Worm (Caenorhabditis elegans) whole organism, young adult: Measurements from ENCODE around the gene F27D9.2.
A peak's percentile ranks its signal among the peaks of the same experiment; 100 is the strongest.
"Not testable (repeated sequence)": the region's sequence is repeated elsewhere in the genome, so short reads cannot be mapped to it uniquely, and the experiment has no call there.

Experiments used
- B0336.3 ChIP-seq: fragments of 200-800 bp; sonication (Bioruptor generic); IDR thresholded peaks from 2 replicates; pipeline ENCODE4 v1.3.6; 2022; ENCODE audit warnings: missing genetic modification characterization, missing compliant biosample characterization
- D2030.7 ChIP-seq: fragments of 200-800 bp; sonication (Bioruptor generic); IDR thresholded peaks from 2 replicates; pipeline ENCODE4 v1.3.6; 2022; ENCODE audit warnings: missing genetic modification reagents, missing genetic modification characterization, missing compliant biosample characterization
- F22D6.2 ChIP-seq: sonication (generic microtip); optimal IDR thresholded peaks from 2 replicates; lab custom pipeline; 2016; ENCODE audit warnings: mild to moderate bottlenecking, missing genetic modification characterization, missing compliant biosample characterization
- F37B4.10 ChIP-seq: fragments of 200-800 bp; sonication (Bioruptor generic); IDR thresholded peaks from 2 replicates; pipeline ENCODE4 v1.3.6; 2022; ENCODE audit warnings: missing genetic modification characterization, missing compliant biosample characterization
- F52B5.7 ChIP-seq: sonication (generic microtip); optimal IDR thresholded peaks from 2 replicates; lab custom pipeline; 2016; ENCODE audit warnings: mild to moderate bottlenecking, missing genetic modification characterization, missing compliant biosample characterization
- F55B11.4 ChIP-seq: sonication (generic microtip); optimal IDR thresholded peaks from 2 replicates; lab custom pipeline; 2016; ENCODE audit warnings: missing compliant biosample characterization, missing genetic modification characterization, borderline replicate concordance; ENCODE audit not compliant: insufficient read depth
- K12H6.12 ChIP-seq: fragments of 200-800 bp; sonication (Bioruptor generic); optimal IDR thresholded peaks from 2 replicates; lab custom pipeline; 2018; ENCODE audit warnings: mild to moderate bottlenecking, missing genetic modification characterization, missing compliant biosample characterization
- Y53G8AR.9 ChIP-seq: fragments of 200-800 bp; sonication (Bioruptor generic); conservative IDR thresholded peaks from 2 replicates; pipeline ENCODE4 v1.3.6; 2022; ENCODE audit warnings: missing genetic modification reagents, missing genetic modification characterization, missing compliant biosample characterization
- Y56A3A.18 ChIP-seq: fragments of 200-800 bp; sonication (Bioruptor generic); IDR thresholded peaks from 2 replicates; pipeline ENCODE4 v1.3.6; 2022; ENCODE audit warnings: missing genetic modification reagents, missing genetic modification characterization, missing compliant biosample characterization
- Y67H2A.10 ChIP-seq: fragments of 200-800 bp; sonication (Bioruptor generic); conservative IDR thresholded peaks from 2 replicates; pipeline ENCODE4 v1.3.6; 2022; ENCODE audit warnings: missing genetic modification reagents, missing genetic modification characterization, missing compliant biosample characterization
- Y79H2A.3 ChIP-seq: fragments of 200-800 bp; sonication (Bioruptor generic); conservative IDR thresholded peaks from 2 replicates; pipeline ENCODE4 v1.3.6; 2022; ENCODE audit warnings: missing genetic modification reagents, missing genetic modification characterization, missing compliant biosample characterization
- aptf-3 ChIP-seq: fragments of 200-800 bp; sonication (Bioruptor generic); IDR thresholded peaks from 2 replicates; pipeline ENCODE4 v1.3.6; 2022; ENCODE audit warnings: missing genetic modification characterization, missing compliant biosample characterization
- cebp-1 ChIP-seq, 2 experiments: fragments of 200-800 bp in 1 of 2; sonication (Bioruptor generic) in 1 of 2; sonication (generic microtip) in 1 of 2; IDR thresholded peaks in 1 of 2; optimal IDR thresholded peaks in 1 of 2; 2 replicates each; pipeline versions ENCODE4 v1.3.6 to Lab custom; 2017 to 2022; ENCODE audit warnings: missing compliant biosample characterization in 2 of 2, missing genetic modification characterization in 2 of 2, mild to moderate bottlenecking in 1 of 2, missing genetic modification reagents in 1 of 2, moderate library complexity in 1 of 2
- ceh-27 ChIP-seq: fragments of 200-800 bp; sonication (Bioruptor generic); optimal IDR thresholded peaks from 2 replicates; lab custom pipeline; 2018; ENCODE audit warnings: mild to moderate bottlenecking, missing genetic modification characterization, moderate library complexity, missing compliant biosample characterization
- die-1 ChIP-seq: sonication (generic microtip); optimal IDR thresholded peaks from 2 replicates; lab custom pipeline; 2016; ENCODE audit warnings: missing genotype, mild to moderate bottlenecking, missing genetic modification characterization, missing compliant biosample characterization
- dpff-1 ChIP-seq: sonication (generic microtip); optimal IDR thresholded peaks from 2 replicates; lab custom pipeline; 2017; ENCODE audit warnings: mild to moderate bottlenecking, missing genetic modification characterization, missing compliant biosample characterization
- hsf-1 ChIP-seq: fragments of 200-800 bp; sonication (Bioruptor generic); IDR thresholded peaks from 2 replicates; pipeline ENCODE4 v1.3.6; 2022; ENCODE audit warnings: missing genetic modification reagents, missing genetic modification characterization, missing compliant biosample characterization
- nhr-179 ChIP-seq: sonication (generic microtip); optimal IDR thresholded peaks from 2 replicates; lab custom pipeline; 2016; ENCODE audit warnings: mild to moderate bottlenecking, missing genetic modification characterization, missing compliant biosample characterization
- nhr-80 ChIP-seq: sonication (generic microtip); optimal IDR thresholded peaks from 2 replicates; lab custom pipeline; 2016; ENCODE audit warnings: missing genetic modification characterization, missing compliant biosample characterization
- nhr-90 ChIP-seq: sonication (generic microtip); optimal IDR thresholded peaks from 2 replicates; lab custom pipeline; 2016; ENCODE audit warnings: missing genotype, mild to moderate bottlenecking, missing genetic modification characterization, missing compliant biosample characterization
- rec-8 ChIP-seq, 2 experiments: sonication (generic microtip); optimal IDR thresholded peaks; 2 replicates each; lab custom pipeline; 2016; ENCODE audit warnings: mild to moderate bottlenecking in 2 of 2, missing genetic modification characterization in 2 of 2, missing genetic modification reagents in 2 of 2, missing genotype in 2 of 2, missing biosample characterization in 1 of 2, missing compliant biosample characterization in 1 of 2, moderate library complexity in 1 of 2
- repo-1 ChIP-seq: sonication (generic microtip); optimal IDR thresholded peaks from 2 replicates; lab custom pipeline; 2017; ENCODE audit warnings: mild to moderate bottlenecking, missing genetic modification characterization, missing compliant biosample characterization
- snpc-1.3 ChIP-seq: sonication (generic microtip); optimal IDR thresholded peaks from 2 replicates; lab custom pipeline; 2017; ENCODE audit warnings: missing genetic modification characterization, mild to moderate bottlenecking, missing compliant biosample characterization, antibody characterized with exemption, moderate library complexity, missing genotype, missing genetic modification reagents; ENCODE audit not compliant: insufficient read depth
- snpc-3.4 ChIP-seq: sonication (generic microtip); optimal IDR thresholded peaks from 2 replicates; lab custom pipeline; 2017; ENCODE audit warnings: missing genetic modification characterization, mild to moderate bottlenecking, missing compliant biosample characterization, antibody characterized with exemption, moderate library complexity, missing genotype, missing genetic modification reagents
- snpc-4 ChIP-seq, 5 experiments: fragments of 150-350 bp in 1 of 5; sonication (generic microtip) in 4 of 5; optimal IDR thresholded peaks; 2 replicates each; lab custom pipeline; 2014 to 2018; ENCODE audit warnings: missing genetic modification characterization in 5 of 5, missing biosample characterization in 3 of 5, antibody characterized with exemption in 2 of 5, mild to moderate bottlenecking in 2 of 5, missing compliant biosample characterization in 2 of 5, missing genotype in 2 of 5, moderate library complexity in 2 of 5, missing genetic modification reagents in 1 of 5
- somi-1 ChIP-seq: fragments of 200-800 bp; sonication (Bioruptor generic); optimal IDR thresholded peaks from 2 replicates; lab custom pipeline; 2018; ENCODE audit warnings: mild to moderate bottlenecking, missing genetic modification characterization, missing compliant biosample characterization
- sptf-2 ChIP-seq: fragments of 200-800 bp; sonication (Bioruptor generic); optimal IDR thresholded peaks from 2 replicates; lab custom pipeline; 2018; ENCODE audit warnings: mild to moderate bottlenecking, missing genetic modification characterization, missing compliant biosample characterization
- zfh-2 ChIP-seq: fragments of 200-800 bp; sonication (Bioruptor generic); conservative IDR thresholded peaks from 2 replicates; pipeline ENCODE4 v1.3.6; 2022; ENCODE audit warnings: missing genetic modification reagents, missing genetic modification characterization, missing compliant biosample characterization
- ztf-22 ChIP-seq: fragments of 200-800 bp; sonication (Bioruptor generic); optimal IDR thresholded peaks from 2 replicates; lab custom pipeline; 2018; ENCODE audit warnings: mild to moderate bottlenecking, missing genetic modification characterization, moderate library complexity, missing compliant biosample characterization
- ztf-28 ChIP-seq: fragments of 200-800 bp; sonication (Bioruptor generic); IDR thresholded peaks from 2 replicates; pipeline ENCODE4 v1.3.6; 2022; ENCODE audit warnings: missing genetic modification reagents, missing genetic modification characterization, missing compliant biosample characterization

Gene F27D9.2

DNA sequence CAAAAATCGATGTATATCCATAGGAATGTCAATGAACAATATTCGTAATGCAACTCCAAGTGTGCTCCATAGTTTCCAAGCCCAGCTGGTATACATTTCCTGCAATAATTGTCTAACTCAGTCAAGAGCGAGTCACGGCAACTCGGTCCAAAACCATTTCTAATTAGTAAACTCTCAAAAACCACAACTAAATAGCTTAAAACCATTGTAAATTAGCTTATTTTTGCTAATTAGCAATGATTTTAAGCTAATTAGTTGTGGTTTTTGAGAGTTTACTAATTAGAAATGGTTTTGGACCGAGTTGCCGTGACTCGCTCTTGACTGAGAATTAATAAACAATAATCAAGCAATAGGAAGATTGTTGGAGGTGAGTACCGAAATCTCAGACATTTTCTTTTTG lies 8.0 kb upstream of the F27D9.2 start, which contains the start of gene dhs-29:
Gene dhs-29 (minus strand): TSS at position 101 of the 400 bp plus-strand sequence.
- not testable (repeated sequence) for TF ChIP-seq F22D6.2; K12H6.12 (tag; lab: Kevin White, UChicago); cebp-1 (GFP tag; IDR thresholded peaks at IDR 0.05; lab: Robert Waterston, UW); cebp-1 (tag; optimal IDR thresholded peaks at IDR 0.05; lab: Kevin White, UChicago)

DNA sequence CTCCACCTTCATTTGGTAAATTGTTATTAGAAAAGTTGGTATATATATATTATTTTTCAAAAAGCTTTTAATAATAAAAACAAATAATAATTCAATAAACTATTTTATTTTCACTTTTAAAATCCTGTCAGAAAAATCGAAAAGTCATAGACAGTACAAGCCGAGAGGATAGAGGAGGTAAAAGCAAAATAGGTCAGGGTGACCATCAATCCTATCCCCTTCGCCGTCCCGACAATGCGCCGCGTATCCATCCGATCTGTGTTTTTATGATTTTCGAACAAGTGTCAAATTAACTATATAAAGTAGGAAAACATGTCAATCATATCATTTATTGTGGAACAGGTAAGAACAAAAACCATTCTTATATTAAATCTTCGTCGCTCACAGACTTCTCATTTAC lies 7.4 kb upstream of the F27D9.2 start:
- no peak for TF ChIP-seq Y56A3A.18
- no peak for TF ChIP-seq snpc-4 (GFP tag; optimal IDR thresholded peaks at IDR 0.05; lab: Kevin White, UChicago)
- no peak for TF ChIP-seq snpc-4 (tag; optimal IDR thresholded peaks at IDR 0.05; lab: Kevin White, UChicago)
- TF ChIP-seq snpc-1.3 (tag; lab: Kevin White, UChicago) = no peak
- no peak for TF ChIP-seq zfh-2 (GFP tag; lab: Robert Waterston, UW)
- no peak for TF ChIP-seq dpff-1 (tag; lab: Kevin White, UChicago)
- no peak for TF ChIP-seq Y79H2A.3
- no peak for TF ChIP-seq aptf-3 (GFP tag; lab: Robert Waterston, UW)
- no peak for TF ChIP-seq ztf-28 (GFP tag; lab: Robert Waterston, UW)
- TF ChIP-seq F55B11.4 (tag; lab: Kevin White, UChicago) = no peak
- no peak for TF ChIP-seq D2030.7 (GFP tag; lab: Robert Waterston, UW)
- no peak for TF ChIP-seq somi-1 (GFP tag; lab: Kevin White, UChicago)
- TF ChIP-seq die-1 = no peak
- no peak for TF ChIP-seq Y67H2A.10 (GFP tag; lab: Robert Waterston, UW)
- no peak for TF ChIP-seq ceh-27

DNA sequence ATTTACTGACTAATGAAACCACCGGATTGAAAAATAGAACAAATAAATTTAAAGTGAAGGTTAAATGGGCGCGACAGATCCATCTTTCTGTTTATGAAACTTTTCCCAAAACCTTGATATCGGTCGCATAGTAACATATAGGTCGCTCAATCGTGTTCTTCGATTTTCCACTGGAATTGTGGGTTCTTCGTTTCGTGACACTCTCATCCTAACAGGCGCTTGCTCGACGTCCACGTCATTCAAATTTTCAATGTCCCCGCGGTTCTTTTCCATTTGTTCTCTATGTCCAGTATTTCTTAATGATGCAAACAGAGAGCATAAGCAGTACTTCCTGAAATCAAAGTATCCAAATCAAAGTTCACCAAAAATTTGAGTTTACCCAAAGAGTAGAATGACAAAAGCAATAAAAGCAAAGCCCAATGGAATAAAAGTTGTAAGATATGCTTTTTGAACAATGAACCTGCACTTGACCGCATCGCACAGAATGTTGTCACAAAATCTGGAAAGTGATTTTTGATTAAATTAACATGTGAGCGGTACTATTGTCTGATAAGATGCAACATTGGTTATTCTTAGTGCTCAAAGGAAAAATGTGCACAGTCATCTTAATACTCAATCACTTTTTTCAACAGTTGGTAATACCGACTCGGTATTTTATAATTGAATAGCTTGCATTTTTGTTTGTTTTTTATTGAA lies 5.3 kb upstream of the F27D9.2 start, which contains the start of gene F27D9.13:
Gene F27D9.13 (minus strand): TSS at position 51 of the 696 bp plus-strand sequence.
- TF ChIP-seq nhr-80 (tag; lab: Kevin White, UChicago) = peak; percentile 37
- TF ChIP-seq sptf-2 (GFP tag; lab: Kevin White, UChicago) = no peak

DNA sequence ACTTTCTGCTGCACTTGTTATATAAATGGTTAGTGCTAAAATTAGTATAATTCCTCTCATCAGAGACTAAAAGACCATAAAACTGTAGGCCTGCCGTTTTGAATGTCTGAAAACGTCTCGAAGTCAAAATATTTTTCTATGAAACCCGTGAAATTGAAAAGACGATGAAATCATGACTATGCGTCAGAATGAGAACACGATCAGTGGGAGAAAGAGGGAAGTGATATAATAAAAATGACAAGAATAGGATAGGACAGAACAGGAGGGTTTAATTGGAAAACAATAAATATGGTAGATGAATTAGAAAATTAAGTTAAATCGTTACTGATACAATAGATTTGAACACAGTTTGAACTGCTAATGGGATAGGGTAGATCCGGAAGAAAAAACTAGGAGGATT lies 2.1 kb upstream of the F27D9.2 start, which contains the start of gene F27D9.7:
Gene F27D9.7 (minus strand): TSS at position 101 of the 400 bp plus-strand sequence.
- TF ChIP-seq nhr-179 (tag; lab: Kevin White, UChicago) (no peak), ztf-28 (GFP tag; lab: Robert Waterston, UW) (no peak), snpc-3.4 (no peak), F52B5.7 (tag; lab: Kevin White, UChicago) (no peak), repo-1 (tag; lab: Kevin White, UChicago) (no peak), rec-8 (tag; optimal IDR thresholded peaks at IDR 0.05; lab: Kevin White, UChicago) (no peak), ztf-22 (no peak), B0336.3 (GFP tag; lab: Robert Waterston, UW) (no peak), hsf-1 (GFP tag; lab: Robert Waterston, UW) (no peak), ceh-27 (no peak), nhr-90 (tag; lab: Kevin White, UChicago) (no peak), F37B4.10 (GFP tag; lab: Robert Waterston, UW) (no peak)
- TF ChIP-seq, all 124 proteins: peak for 0

DNA sequence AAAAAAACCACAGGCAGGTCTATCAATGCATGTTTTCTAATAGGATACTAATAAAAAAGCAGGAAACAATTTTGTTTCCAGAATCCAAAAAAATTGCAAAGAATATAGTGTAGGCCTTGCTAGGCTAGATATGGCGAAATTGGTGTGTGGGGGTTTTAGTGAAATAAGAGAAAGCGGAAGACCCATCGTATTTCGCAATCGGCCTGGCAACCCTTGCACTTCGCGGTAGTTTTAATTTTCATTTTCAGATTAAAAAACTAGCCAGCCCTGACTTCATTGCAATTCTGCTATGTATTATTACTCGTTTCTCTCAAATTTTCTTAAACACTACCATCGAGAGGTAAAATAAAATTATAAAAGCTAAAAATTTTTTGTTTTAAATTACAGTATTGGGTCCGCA lies 2.1 kb downstream of the F27D9.2 start:
- TF ChIP-seq Y53G8AR.9 (no peak), cebp-1 (GFP tag; IDR thresholded peaks at IDR 0.05; lab: Robert Waterston, UW) (0 out of 2 replicates have a peak, but pooled peaks have one; percentile 41), cebp-1 (tag; optimal IDR thresholded peaks at IDR 0.05; lab: Kevin White, UChicago) (peak; percentile 95), Y79H2A.3 (no peak)
